Worm (Caenorhabditis elegans): ENCODE measurements around the gene cyd-1.

DNA sequence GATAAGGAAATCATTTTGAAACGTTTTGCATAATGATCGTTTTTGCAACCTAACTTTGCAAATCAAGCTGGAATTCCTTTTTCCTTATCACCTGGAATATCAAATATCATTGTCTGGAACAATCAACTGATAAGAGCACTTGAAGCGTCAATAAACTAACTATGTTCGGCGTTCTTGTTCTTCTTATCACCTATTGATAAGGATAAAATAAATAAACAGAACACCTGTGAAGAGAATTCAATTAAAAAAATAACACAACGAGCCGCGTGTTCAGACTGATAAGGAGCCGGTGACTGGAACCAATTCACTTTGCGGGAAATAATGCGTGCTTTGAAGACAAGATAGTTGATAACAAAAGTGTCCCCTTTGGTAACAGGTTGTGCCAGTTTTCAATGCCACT lies at the start of gene cyd-1:
- TF ChIP-seq dve-1 (tag; optimal IDR thresholded peaks at IDR 0.05) (no peak), nfya-1 (tag; optimal IDR thresholded peaks at IDR 0.05) (no peak), nhr-11 (tag; optimal IDR thresholded peaks at IDR 0.05) (no peak), ahr-1 (tag; optimal IDR thresholded peaks at IDR 0.05) (no peak), zip-5 (tag; optimal IDR thresholded peaks at IDR 0.05) (no peak)

Data from whole organism, late embryonic.